Fruit fly (Drosophila melanogaster) whole organism, embryonic: ENCODE data around the gene GILT3.
A peak's percentile ranks its signal among the peaks of the same experiment; 100 is the strongest.

ENCODE experiments used
- Atf3 ChIP-seq: fragments of 200-800 bp; sonication (Bioruptor generic); optimal IDR thresholded peaks from 3 replicates; lab custom pipeline; 2016; ENCODE audit warnings: missing biosample characterization, missing genetic modification characterization
- CG10274 ChIP-seq: fragments of 200-800 bp; sonication (Bioruptor generic); optimal IDR thresholded peaks from 3 replicates; lab custom pipeline; 2017; ENCODE audit warnings: missing biosample characterization, mild to moderate bottlenecking, missing genetic modification characterization
- CG11696 ChIP-seq: fragments of 200-800 bp; sonication (Bioruptor generic); IDR thresholded peaks from 2 replicates; pipeline ENCODE4 v1.3.6; 2022; ENCODE audit warnings: missing biosample characterization, missing genetic modification characterization
- CG12236 ChIP-seq: fragments of 200-800 bp; sonication (Bioruptor generic); optimal IDR thresholded peaks from 2 replicates; lab custom pipeline; 2016; ENCODE audit warnings: missing biosample characterization, missing genetic modification characterization
- CG12769 ChIP-seq: fragments of 200-800 bp; sonication (Bioruptor generic); optimal IDR thresholded peaks from 2 replicates; lab custom pipeline; 2019; ENCODE audit warnings: missing biosample characterization, mild to moderate bottlenecking, missing genetic modification characterization, moderate library complexity
- CG14050 ChIP-seq: fragments of 200-800 bp; sonication (Bioruptor generic); IDR thresholded peaks from 3 replicates; pipeline ENCODE4 v1.3.6; 2022; ENCODE audit warnings: missing biosample characterization, missing genetic modification characterization
- CG1647 ChIP-seq: fragments of 200-800 bp; sonication (Bioruptor generic); optimal IDR thresholded peaks from 3 replicates; lab custom pipeline; 2016; ENCODE audit warnings: missing biosample characterization, missing genetic modification characterization
- CG16779 ChIP-seq: fragments of 200-800 bp; sonication (Bioruptor generic); IDR thresholded peaks from 2 replicates; pipeline ENCODE4 v1.3.6; 2022; ENCODE audit warnings: missing biosample characterization, missing genetic modification characterization
- CG1792 ChIP-seq: fragments of 200-800 bp; sonication (Bioruptor generic); optimal IDR thresholded peaks from 2 replicates; lab custom pipeline; 2016; ENCODE audit warnings: missing biosample characterization, missing genetic modification characterization
- CG2120 ChIP-seq: fragments of 200-800 bp; sonication (Bioruptor generic); optimal IDR thresholded peaks from 3 replicates; lab custom pipeline; 2016; ENCODE audit warnings: missing biosample characterization, missing genetic modification characterization
- CG2199 ChIP-seq: fragments of 200-800 bp; sonication (Bioruptor generic); IDR thresholded peaks from 3 replicates; pipeline ENCODE4 v1.3.6; 2022; ENCODE audit warnings: missing biosample characterization, missing genetic modification characterization
- CG32767 ChIP-seq: fragments of 200-800 bp; sonication (Bioruptor generic); IDR thresholded peaks from 2 replicates; pipeline ENCODE4 v1.3.6; 2022; ENCODE audit warnings: missing biosample characterization, missing genetic modification characterization
- CG3281 ChIP-seq: fragments of 200-800 bp; sonication (Bioruptor generic); optimal IDR thresholded peaks from 3 replicates; lab custom pipeline; 2017; ENCODE audit warnings: missing biosample characterization, mild to moderate bottlenecking, missing genetic modification characterization
- CG7786 ChIP-seq: fragments of 200-800 bp; sonication (Bioruptor generic); optimal IDR thresholded peaks from 2 replicates; lab custom pipeline; 2016; ENCODE audit warnings: missing biosample characterization, missing genetic modification characterization
- CG7928 ChIP-seq: fragments of 200-800 bp; sonication (Bioruptor generic); optimal IDR thresholded peaks from 2 replicates; lab custom pipeline; 2017; ENCODE audit warnings: missing biosample characterization, mild to moderate bottlenecking, missing genetic modification characterization
- CG9932 ChIP-seq: fragments of 200-800 bp; sonication (Bioruptor generic); IDR thresholded peaks from 2 replicates; pipeline ENCODE4 v1.3.6; 2022; ENCODE audit warnings: missing biosample characterization, missing genetic modification characterization
- D19B ChIP-seq: fragments of 200-800 bp; sonication (Bioruptor generic); optimal IDR thresholded peaks from 2 replicates; lab custom pipeline; 2017; ENCODE audit warnings: missing biosample characterization, mild to moderate bottlenecking, missing genetic modification characterization
- ERR ChIP-seq: fragments of 200-800 bp; sonication (Bioruptor generic); optimal IDR thresholded peaks from 2 replicates; lab custom pipeline; 2016; ENCODE audit warnings: missing biosample characterization, missing genetic modification characterization
- Elba2 ChIP-seq: fragments of 200-800 bp; sonication (Bioruptor generic); optimal IDR thresholded peaks from 3 replicates; lab custom pipeline; 2016; ENCODE audit warnings: missing biosample characterization, missing genetic modification characterization
- Fer3 ChIP-seq: fragments of 200-800 bp; sonication (Bioruptor generic); optimal IDR thresholded peaks from 2 replicates; lab custom pipeline; 2018; ENCODE audit warnings: missing biosample characterization, mild to moderate bottlenecking, missing genetic modification characterization, moderate library complexity
- HLH3B ChIP-seq: fragments of 200-800 bp; sonication (Bioruptor generic); IDR thresholded peaks from 2 replicates; pipeline ENCODE4 v1.3.6; 2022; ENCODE audit warnings: missing biosample characterization, missing genetic modification characterization
- Kr ChIP-seq: fragments of 200-800 bp; sonication (Bioruptor generic); optimal IDR thresholded peaks from 2 replicates; lab custom pipeline; 2017; ENCODE audit warnings: missing biosample characterization, mild to moderate bottlenecking, missing genetic modification characterization
- Nf-YB ChIP-seq: fragments of 200-800 bp; sonication (Bioruptor generic); optimal IDR thresholded peaks from 3 replicates; lab custom pipeline; 2019; ENCODE audit warnings: missing biosample characterization, mild to moderate bottlenecking, missing genetic modification characterization, moderate library complexity
- Oli ChIP-seq: fragments of 200-800 bp; sonication (Bioruptor generic); optimal IDR thresholded peaks from 2 replicates; lab custom pipeline; 2018; ENCODE audit warnings: missing biosample characterization, mild to moderate bottlenecking, missing genetic modification characterization, moderate library complexity
- Tbp ChIP-seq: fragments of >200 bp; optimal IDR thresholded peaks from 2 replicates; lab custom pipeline; 2018; ENCODE audit warnings: missing biosample characterization, missing genetic modification characterization
- bcd ChIP-seq: fragments of 200-800 bp; sonication (Bioruptor generic); optimal IDR thresholded peaks from 2 replicates; lab custom pipeline; 2017; ENCODE audit warnings: missing biosample characterization, mild to moderate bottlenecking, missing genetic modification characterization
- bowl ChIP-seq: fragments of 200-800 bp; sonication (Bioruptor generic); IDR thresholded peaks from 2 replicates; pipeline ENCODE4 v1.3.6; 2022; ENCODE audit warnings: missing biosample characterization, missing genetic modification characterization
- btn ChIP-seq: fragments of 200-800 bp; sonication (Bioruptor generic); optimal IDR thresholded peaks from 2 replicates; lab custom pipeline; 2016; ENCODE audit warnings: missing biosample characterization, missing genetic modification characterization
- cato ChIP-seq: fragments of 200-800 bp; sonication (Bioruptor generic); optimal IDR thresholded peaks from 2 replicates; lab custom pipeline; 2016; ENCODE audit warnings: missing biosample characterization, missing genetic modification characterization, borderline replicate concordance
- caup ChIP-seq: fragments of 200-800 bp; sonication (Bioruptor generic); optimal IDR thresholded peaks from 3 replicates; lab custom pipeline; 2017; ENCODE audit warnings: missing biosample characterization, mild to moderate bottlenecking, missing genetic modification characterization, moderate library complexity; ENCODE audit not compliant: severe bottlenecking
- cg ChIP-seq: fragments of 200-800 bp; sonication (Bioruptor generic); optimal IDR thresholded peaks from 3 replicates; lab custom pipeline; 2019; ENCODE audit warnings: missing biosample characterization, mild to moderate bottlenecking, missing genetic modification characterization, moderate library complexity
- dan ChIP-seq: fragments of 200-800 bp; sonication (Bioruptor generic); IDR thresholded peaks from 2 replicates; pipeline ENCODE4 v1.3.6; 2022; ENCODE audit warnings: missing biosample characterization, missing genetic modification characterization
- ewg ChIP-seq: fragments of 200-800 bp; sonication (Bioruptor generic); optimal IDR thresholded peaks from 3 replicates; lab custom pipeline; 2017; ENCODE audit warnings: mild to moderate bottlenecking, missing biosample characterization, missing genetic modification reagents, missing genetic modification characterization
- fru ChIP-seq: fragments of >200 bp; optimal IDR thresholded peaks from 2 replicates; lab custom pipeline; 2017
- fu2 ChIP-seq: fragments of 200-800 bp; sonication (Bioruptor generic); optimal IDR thresholded peaks from 2 replicates; lab custom pipeline; 2016; ENCODE audit warnings: missing biosample characterization, missing genetic modification characterization
- gce ChIP-seq: fragments of 200-800 bp; sonication (Bioruptor generic); IDR thresholded peaks from 3 replicates; pipeline ENCODE4 v1.3.6; 2022; ENCODE audit warnings: missing biosample characterization, missing genetic modification characterization
- grau ChIP-seq: fragments of 200-800 bp; optimal IDR thresholded peaks from 3 replicates; lab custom pipeline; 2019; ENCODE audit warnings: missing biosample characterization, mild to moderate bottlenecking, missing genetic modification characterization, moderate library complexity
- inv ChIP-seq: fragments of 200-800 bp; sonication (Bioruptor generic); IDR thresholded peaks from 2 replicates; pipeline ENCODE4 v1.3.6; 2022; ENCODE audit warnings: missing biosample characterization, missing genetic modification characterization; ENCODE audit not compliant: partially characterized antibody
- klu ChIP-seq: fragments of 200-800 bp; sonication (Bioruptor generic); IDR thresholded peaks from 2 replicates; pipeline ENCODE4 v1.3.6; 2022; ENCODE audit warnings: missing biosample characterization, missing genetic modification characterization
- luna ChIP-seq: fragments of 200-800 bp; sonication (Bioruptor generic); optimal IDR thresholded peaks from 2 replicates; lab custom pipeline; 2016; ENCODE audit warnings: missing biosample characterization, missing genetic modification characterization
- otp ChIP-seq: fragments of 200-800 bp; sonication (Bioruptor generic); IDR thresholded peaks from 3 replicates; pipeline ENCODE4, ENCODE4 v1.3.6; 2022; ENCODE audit warnings: missing biosample characterization, missing genetic modification characterization
- pan ChIP-seq, 4 experiments: fragments of >200 bp in 3 of 4; fragments of 200-800 bp in 1 of 4; sonication (Bioruptor generic) in 1 of 4; optimal IDR thresholded peaks in 3 of 4; IDR thresholded peaks in 1 of 4; 2 replicates each; pipeline versions ENCODE4 v1.3.6 to Lab custom; 2017 to 2022; ENCODE audit warnings: missing biosample characterization in 2 of 4, missing genetic modification characterization in 2 of 4, mixed read lengths in 1 of 4
- pnt ChIP-seq: fragments of 200-800 bp; sonication (Bioruptor generic); optimal IDR thresholded peaks from 3 replicates; lab custom pipeline; 2016; ENCODE audit warnings: missing biosample characterization, missing genetic modification characterization
- shn ChIP-seq: fragments of 200-800 bp; sonication (Bioruptor generic); optimal IDR thresholded peaks from 3 replicates; lab custom pipeline; 2016; ENCODE audit warnings: missing biosample characterization, missing genetic modification characterization
- ssp ChIP-seq: fragments of 200-800 bp; sonication (Bioruptor generic); IDR thresholded peaks from 2 replicates; pipeline ENCODE4 v1.3.6; 2022; ENCODE audit warnings: missing biosample characterization, missing genetic modification characterization
- tap ChIP-seq: fragments of 200-800 bp; optimal IDR thresholded peaks from 3 replicates; lab custom pipeline; 2019; ENCODE audit warnings: missing biosample characterization, mild to moderate bottlenecking, missing genetic modification characterization, moderate library complexity
- tio ChIP-seq: fragments of 200-800 bp; sonication (Bioruptor generic); optimal IDR thresholded peaks from 2 replicates; lab custom pipeline; 2017; ENCODE audit warnings: missing biosample characterization, missing genetic modification characterization, inconsistent platforms
- trh ChIP-seq: fragments of 200-800 bp; sonication (Bioruptor generic); optimal IDR thresholded peaks from 2 replicates; lab custom pipeline; 2016; ENCODE audit warnings: missing biosample characterization, missing genetic modification characterization
- usp ChIP-seq: fragments of >200 bp; optimal IDR thresholded peaks from 2 replicates; lab custom pipeline; 2017; ENCODE audit warnings: missing biosample characterization, missing genetic modification characterization

Gene GILT3

DNA sequence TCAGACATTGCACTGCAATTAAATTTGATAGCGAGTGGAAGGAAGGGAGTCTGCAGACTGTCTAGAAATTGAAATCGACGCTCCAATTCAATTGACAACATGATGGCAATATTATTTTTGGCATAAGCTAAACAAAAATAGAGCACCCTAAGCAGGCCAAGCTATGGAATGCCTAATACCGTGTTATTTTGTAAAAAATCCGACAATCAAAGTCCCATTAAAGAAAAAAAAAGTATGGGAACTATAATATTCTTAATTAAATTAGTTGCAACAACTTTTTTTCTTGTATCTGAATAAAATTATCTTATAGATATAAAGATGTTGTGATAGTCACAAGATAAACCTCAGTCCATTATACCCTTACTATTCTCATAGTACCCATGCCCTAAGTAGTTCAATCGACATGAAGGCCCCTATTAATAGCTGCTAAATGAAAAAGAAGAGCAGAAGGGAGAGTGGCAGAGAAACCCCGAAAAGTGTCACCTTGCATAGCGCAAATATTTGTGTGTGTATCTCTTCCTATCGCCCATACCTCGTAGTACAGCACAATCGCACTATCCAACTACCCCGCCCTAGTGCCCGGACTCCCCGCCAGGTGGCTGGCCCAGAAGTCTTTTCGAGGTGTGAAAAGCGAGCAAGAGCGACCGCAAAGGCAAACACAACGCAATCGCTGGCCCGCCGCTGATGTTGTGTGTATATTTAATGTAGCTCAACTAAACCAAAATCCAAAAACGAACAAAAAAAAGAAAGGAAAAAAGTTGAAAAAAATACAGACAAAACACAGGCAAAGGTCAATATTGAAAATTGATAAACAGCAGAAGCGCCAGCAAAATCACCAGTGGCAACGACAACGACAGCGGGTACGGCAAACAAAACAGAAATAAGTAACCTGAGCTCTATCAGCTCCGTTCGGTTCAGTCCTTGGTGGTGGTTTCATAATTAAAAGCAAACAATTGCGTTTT is 19.5 kb upstream of the GILT3 start (continued):
- no peak for TF ChIP-seq pan (optimal IDR thresholded peaks at IDR 0.05; lab: Kevin White, UChicago)
- TF ChIP-seq pan (GFP tag; optimal IDR thresholded peaks at IDR 0.05 in 1 of 2, IDR thresholded peaks at IDR 0.05 in 1 of 2): peak in 1 of 2 experiments; percentile 43
- TF ChIP-seq CG32767 (GFP tag; lab: Robert Waterston, UW): peak; percentile 50; the same call in 1 of the 2 replicates
- TF ChIP-seq pnt: peak; percentile 37
- no peak for TF ChIP-seq fru (lab: Kevin White, UChicago)
- peak; percentile 10 for TF ChIP-seq Fer3 (tag; lab: Kevin White, UChicago)
- TF ChIP-seq tio (GFP tag; lab: Kevin White, UChicago): no peak
- no peak for TF ChIP-seq dan
- TF ChIP-seq HLH3B (GFP tag; lab: Robert Waterston, UW): peak; percentile 27; the same call in 1 of the 2 replicates
- TF ChIP-seq bowl (GFP tag; lab: Robert Waterston, UW): no peak; the same call in 1 of the 2 replicates
- TF ChIP-seq CG1647 (GFP tag; lab: Kevin White, UChicago): no peak
- TF ChIP-seq cg (GFP tag; lab: Kevin White, UChicago): no peak
- no peak for TF ChIP-seq inv
- peak; percentile 58 for TF ChIP-seq ewg
- peak; percentile 66 for TF ChIP-seq shn
- TF ChIP-seq Kr (GFP tag; lab: Kevin White, UChicago): peak; percentile 97
- 0 out of 3 replicates have a peak, but pooled peaks have one; percentile 54 for TF ChIP-seq gce (GFP tag; lab: Robert Waterston, UW)
- peak; percentile 49 for TF ChIP-seq caup
- TF ChIP-seq Tbp (GFP tag; lab: Kevin White, UChicago): no peak
- TF ChIP-seq CG7928: peak; percentile 38
- TF ChIP-seq CG16779: no peak
- TF ChIP-seq Oli (tag; lab: Kevin White, UChicago): peak; percentile 31
- TF ChIP-seq Elba2: no peak
- peak; percentile 36 for TF ChIP-seq CG3281 (GFP tag; lab: Kevin White, UChicago)
- peak; percentile 6 for TF ChIP-seq cato (GFP tag; lab: Kevin White, UChicago)
- TF ChIP-seq D19B (GFP tag; lab: Kevin White, UChicago): peak; percentile 62
- TF ChIP-seq tap (tag; lab: Kevin White, UChicago): no peak
- peak; percentile 36 for TF ChIP-seq CG11696
- no peak for TF ChIP-seq fu2
- peak; percentile 24 for TF ChIP-seq CG10274 (GFP tag; lab: Kevin White, UChicago)
- no peak for TF ChIP-seq usp (GFP tag; lab: Kevin White, UChicago)
- peak; percentile 80 for TF ChIP-seq CG12236 (GFP tag; lab: Kevin White, UChicago)
- no peak for TF ChIP-seq ssp (GFP tag; lab: Robert Waterston, UW)
- TF ChIP-seq Atf3: peak; percentile 41
- no peak for TF ChIP-seq luna (GFP tag; lab: Kevin White, UChicago)
- TF ChIP-seq Nf-YB (GFP tag; lab: Kevin White, UChicago): peak; percentile 65
- peak; percentile 22 for TF ChIP-seq CG1792
- TF ChIP-seq ERR: no peak
- TF ChIP-seq CG12769 (tag; lab: Kevin White, UChicago): peak; percentile 65
- TF ChIP-seq bcd (GFP tag; lab: Kevin White, UChicago): no peak
- peak; percentile 37 for TF ChIP-seq CG7786 (GFP tag; lab: Kevin White, UChicago)
- TF ChIP-seq otp: peak; percentile 65; the same call in 1 of the 3 replicates
- TF ChIP-seq klu (GFP tag; lab: Robert Waterston, UW): no peak
- TF ChIP-seq CG2199 (GFP tag; lab: Robert Waterston, UW): peak; percentile 77; the same call in 2 of the 3 replicates
- no peak for TF ChIP-seq CG9932 (GFP tag; lab: Robert Waterston, UW)
- peak; percentile 19 for TF ChIP-seq btn (GFP tag; lab: Kevin White, UChicago)
- no peak for TF ChIP-seq CG2120 (GFP tag; lab: Kevin White, UChicago)
- TF ChIP-seq grau (tag; lab: Kevin White, UChicago): peak; percentile 24
- 0 out of 3 replicates have a peak, but pooled peaks have one; percentile 35 for TF ChIP-seq CG14050 (GFP tag; lab: Robert Waterston, UW)
- TF ChIP-seq trh (GFP tag; lab: Kevin White, UChicago): peak; percentile 38
